Fruit fly (Drosophila melanogaster): ENCODE data around the gene CG11360.

DNA sequence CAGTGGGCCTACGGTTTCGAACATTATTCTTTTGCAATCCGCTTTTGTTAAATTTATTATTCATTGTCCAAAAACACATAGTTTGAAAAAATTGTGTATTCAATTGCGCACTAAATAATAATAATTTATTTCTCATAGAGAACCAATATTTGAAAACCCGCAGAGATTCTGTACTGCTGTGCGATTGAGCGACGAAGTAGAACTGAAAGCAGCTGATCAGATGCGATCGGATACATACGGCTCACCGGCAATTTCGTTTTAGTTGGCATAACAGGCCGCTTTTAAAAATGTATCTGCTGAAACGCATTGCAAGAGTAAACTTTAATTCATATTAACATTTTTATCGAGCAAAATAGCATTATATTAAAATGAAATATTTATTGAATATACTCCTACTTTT lies 24.9 kb downstream of the CG11360 start, which contains the start of gene myo:
- TF ChIP-seq usp (GFP tag; optimal IDR thresholded peaks at IDR 0.05) (no peak), Dll (optimal IDR thresholded peaks at IDR 0.05) (no peak), CG8478 (optimal IDR thresholded peaks at IDR 0.05) (no peak), EcR (GFP tag; optimal IDR thresholded peaks at IDR 0.05) (no peak), pan (optimal IDR thresholded peaks at IDR 0.05) (no peak)

Data from whole organism.